Fruit fly (Drosophila melanogaster) Kc167 (cell line): ENCODE results near the gene TotC.

Source experiments
- Myc ChIP-seq: fragments of >200 bp; optimal IDR thresholded peaks from 2 replicates; lab custom pipeline; 2017; ENCODE audit warnings: missing external identifiers
- Sin3A ChIP-seq: fragments of >200 bp; optimal IDR thresholded peaks from 2 replicates; lab custom pipeline; 2018; ENCODE audit warnings: missing external identifiers
- h ChIP-seq: fragments of >200 bp; optimal IDR thresholded peaks from 3 replicates; lab custom pipeline; 2018; ENCODE audit warnings: missing external identifiers
- insv ChIP-seq: fragments of >200 bp; optimal IDR thresholded peaks from 3 replicates; lab custom pipeline; 2018; ENCODE audit warnings: missing external identifiers
- psq ChIP-seq: fragments of >200 bp; optimal IDR thresholded peaks from 2 replicates; lab custom pipeline; 2017; ENCODE audit warnings: missing external identifiers
- ttk ChIP-seq: sonication (Bioruptor generic); optimal IDR thresholded peaks from 2 replicates; lab custom pipeline; 2017; ENCODE audit warnings: missing external identifiers

TotC gene

dm6 chr3R:20914103-20914502 lies 41.3 kb downstream of the TotC start, which contains the start of gene hdly:
Gene hdly, plus strand, starts transcription at chr3R:20914296.
- TF ChIP-seq Sin3A, result no peak
- TF ChIP-seq ttk (lab: Kevin White, UChicago), result no peak
- no peak for TF ChIP-seq h
- TF ChIP-seq psq (lab: Kevin White, UChicago), result no peak
- TF ChIP-seq Myc (lab: Kevin White, UChicago), result no peak
- TF ChIP-seq insv (lab: Kevin White, UChicago), result no peak

DNA sequence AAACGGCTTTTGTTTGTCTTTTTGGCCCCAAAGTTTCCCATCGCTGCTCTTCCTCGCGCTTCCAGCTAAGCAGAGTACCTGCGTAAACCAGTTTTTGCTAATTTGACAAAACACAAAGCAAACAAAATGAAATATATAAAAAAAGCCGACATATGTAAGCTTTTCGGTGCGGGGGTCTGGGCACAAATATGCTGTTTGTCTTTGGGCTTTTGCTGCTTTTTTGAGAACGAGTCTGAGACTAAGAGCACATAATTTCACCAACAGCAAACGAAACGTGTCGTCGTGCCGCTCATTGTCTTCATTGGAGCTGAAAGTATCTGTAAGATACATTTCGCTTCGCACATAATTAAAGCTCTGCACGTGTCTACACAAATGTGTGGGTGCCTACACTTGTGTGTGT lies 43.0 kb downstream of the TotC start:
- TF ChIP-seq Sin3A (no peak), ttk (lab: Kevin White, UChicago) (no peak), h (no peak), Myc (lab: Kevin White, UChicago) (no peak), insv (lab: Kevin White, UChicago) (no peak), psq (lab: Kevin White, UChicago) (no peak)
